Fruit fly (Drosophila melanogaster) whole organism, embryonic: ENCODE data around the gene MsR2.

Experiments
- B-H2 ChIP-seq: fragments of 200-800 bp; sonication (Bioruptor generic); optimal IDR thresholded peaks from 2 replicates; lab custom pipeline; 2018; ENCODE audit warnings: missing biosample characterization, mild to moderate bottlenecking, missing genetic modification characterization
- CG10209 ChIP-seq: fragments of 200-800 bp; sonication (Bioruptor generic); optimal IDR thresholded peaks from 3 replicates; lab custom pipeline; 2017; ENCODE audit warnings: missing biosample characterization, mild to moderate bottlenecking, missing genetic modification characterization, missing genetic modification reagents
- CG10431 ChIP-seq: fragments of 200-800 bp; sonication (Bioruptor generic); optimal IDR thresholded peaks from 3 replicates; lab custom pipeline; 2018; ENCODE audit warnings: missing biosample characterization, mild to moderate bottlenecking, missing genetic modification characterization
- CG10959 ChIP-seq: fragments of 200-800 bp; sonication (Bioruptor generic); IDR thresholded peaks from 2 replicates; pipeline ENCODE4 v1.3.6; 2022; ENCODE audit warnings: missing biosample characterization, missing genetic modification characterization
- CG11085 ChIP-seq: fragments of 200-800 bp; sonication (Bioruptor generic); IDR thresholded peaks from 2 replicates; pipeline ENCODE4 v1.3.6; 2022; ENCODE audit warnings: missing biosample characterization, missing genetic modification characterization
- CG11398 ChIP-seq: fragments of 200-800 bp; sonication (Bioruptor generic); optimal IDR thresholded peaks from 2 replicates; lab custom pipeline; 2016; ENCODE audit warnings: missing biosample characterization, missing genetic modification characterization
- CG11695 ChIP-seq: fragments of 200-800 bp; sonication (Bioruptor generic); IDR thresholded peaks from 3 replicates; pipeline ENCODE4 v1.3.6; 2022; ENCODE audit warnings: missing biosample characterization, missing genetic modification characterization
- CG11723 ChIP-seq: fragments of 200-800 bp; sonication (Bioruptor generic); optimal IDR thresholded peaks from 2 replicates; lab custom pipeline; 2017; ENCODE audit warnings: missing biosample characterization, mild to moderate bottlenecking, missing genetic modification characterization
- CG12236 ChIP-seq: fragments of 200-800 bp; sonication (Bioruptor generic); optimal IDR thresholded peaks from 2 replicates; lab custom pipeline; 2016; ENCODE audit warnings: missing biosample characterization, missing genetic modification characterization
- CG18599 ChIP-seq: fragments of 200-800 bp; sonication (Bioruptor generic); optimal IDR thresholded peaks from 3 replicates; lab custom pipeline; 2017; ENCODE audit warnings: missing biosample characterization, missing genetic modification characterization, mild to moderate bottlenecking, moderate library complexity, missing genetic modification reagents
- CG2120 ChIP-seq: fragments of 200-800 bp; sonication (Bioruptor generic); optimal IDR thresholded peaks from 3 replicates; lab custom pipeline; 2016; ENCODE audit warnings: missing biosample characterization, missing genetic modification characterization
- CG30020 ChIP-seq: fragments of 200-800 bp; optimal IDR thresholded peaks from 2 replicates; lab custom pipeline; 2019; ENCODE audit warnings: missing biosample characterization, mild to moderate bottlenecking, missing genetic modification characterization, moderate library complexity
- CG31388 ChIP-seq: fragments of 200-800 bp; sonication (Bioruptor generic); optimal IDR thresholded peaks from 2 replicates; lab custom pipeline; 2016; ENCODE audit warnings: missing biosample characterization, missing genetic modification characterization
- CG34422 ChIP-seq: fragments of 200-800 bp; sonication (Bioruptor generic); IDR thresholded peaks from 3 replicates; pipeline ENCODE4 v1.3.6; 2022; ENCODE audit warnings: missing biosample characterization, missing genetic modification characterization
- CG3847 ChIP-seq: fragments of 200-800 bp; sonication (Bioruptor generic); IDR thresholded peaks from 2 replicates; pipeline ENCODE4 v1.3.6; 2022; ENCODE audit warnings: missing biosample characterization, missing genetic modification characterization
- CG4360 ChIP-seq: fragments of 200-800 bp; sonication (Bioruptor generic); IDR thresholded peaks from 2 replicates; pipeline ENCODE4 v1.3.6; 2022; ENCODE audit warnings: missing biosample characterization, missing genetic modification characterization
- CG4730 ChIP-seq: fragments of 200-800 bp; sonication (Bioruptor generic); IDR thresholded peaks from 2 replicates; pipeline ENCODE4 v1.3.6; 2022; ENCODE audit warnings: missing biosample characterization, missing genetic modification characterization
- CG5245 ChIP-seq: fragments of 200-800 bp; sonication (Bioruptor generic); optimal IDR thresholded peaks from 3 replicates; lab custom pipeline; 2016; ENCODE audit warnings: missing biosample characterization, missing genetic modification characterization
- CG6791 ChIP-seq: fragments of 200-800 bp; sonication (Bioruptor generic); IDR thresholded peaks from 3 replicates; pipeline ENCODE4 v1.3.6; 2022; ENCODE audit warnings: missing biosample characterization, missing genetic modification characterization; ENCODE audit not compliant: partially characterized antibody
- Camta ChIP-seq: fragments of 200-800 bp; sonication (Bioruptor generic); optimal IDR thresholded peaks from 2 replicates; lab custom pipeline; 2016; ENCODE audit warnings: missing biosample characterization, missing genetic modification characterization
- Dref ChIP-seq: fragments of 200-800 bp; sonication (Bioruptor generic); IDR thresholded peaks from 2 replicates; pipeline ENCODE4 v1.3.6; 2022; ENCODE audit warnings: missing biosample characterization, missing genetic modification characterization
- Fer1 ChIP-seq: fragments of 200-800 bp; sonication (Bioruptor generic); optimal IDR thresholded peaks from 2 replicates; lab custom pipeline; 2017; ENCODE audit warnings: missing biosample characterization, mild to moderate bottlenecking, missing genetic modification characterization
- HLHmδ ChIP-seq: fragments of 200-800 bp; sonication (Bioruptor generic); optimal IDR thresholded peaks from 2 replicates; lab custom pipeline; 2018; ENCODE audit warnings: missing biosample characterization, mild to moderate bottlenecking, missing genetic modification characterization, moderate library complexity
- HmgD ChIP-seq: fragments of 200-800 bp; sonication (Bioruptor generic); optimal IDR thresholded peaks from 3 replicates; lab custom pipeline; 2016; ENCODE audit warnings: missing biosample characterization, missing genetic modification characterization
- Hmr ChIP-seq: fragments of 200-800 bp; sonication (Bioruptor generic); optimal IDR thresholded peaks from 3 replicates; lab custom pipeline; 2017; ENCODE audit warnings: mild to moderate bottlenecking, missing biosample characterization, missing genetic modification reagents, missing genetic modification characterization
- Jarid2 ChIP-seq: fragments of 200-800 bp; sonication (Bioruptor generic); optimal IDR thresholded peaks from 3 replicates; lab custom pipeline; 2017; ENCODE audit warnings: mild to moderate bottlenecking, missing biosample characterization, missing genetic modification reagents, missing genetic modification characterization
- Oli ChIP-seq: fragments of 200-800 bp; sonication (Bioruptor generic); optimal IDR thresholded peaks from 2 replicates; lab custom pipeline; 2018; ENCODE audit warnings: missing biosample characterization, mild to moderate bottlenecking, missing genetic modification characterization, moderate library complexity
- Scr ChIP-seq: fragments of 200-800 bp; sonication (Bioruptor generic); IDR thresholded peaks from 2 replicates; pipeline ENCODE4 v1.3.6; 2022; ENCODE audit warnings: missing biosample characterization, missing genetic modification characterization; ENCODE audit not compliant: partially characterized antibody
- Six4 ChIP-seq: fragments of 200-800 bp; sonication (Bioruptor generic); optimal IDR thresholded peaks from 2 replicates; lab custom pipeline; 2016; ENCODE audit warnings: missing biosample characterization, missing genetic modification characterization
- Sox102F ChIP-seq: fragments of 200-800 bp; sonication (Bioruptor generic); optimal IDR thresholded peaks from 2 replicates; lab custom pipeline; 2018; ENCODE audit warnings: missing biosample characterization, mild to moderate bottlenecking, missing genetic modification characterization, moderate library complexity
- btn ChIP-seq: fragments of 200-800 bp; sonication (Bioruptor generic); optimal IDR thresholded peaks from 2 replicates; lab custom pipeline; 2016; ENCODE audit warnings: missing biosample characterization, missing genetic modification characterization
- cg ChIP-seq: fragments of 200-800 bp; sonication (Bioruptor generic); optimal IDR thresholded peaks from 3 replicates; lab custom pipeline; 2019; ENCODE audit warnings: missing biosample characterization, mild to moderate bottlenecking, missing genetic modification characterization, moderate library complexity
- dmrt11E ChIP-seq: fragments of 200-800 bp; sonication (Bioruptor generic); optimal IDR thresholded peaks from 3 replicates; lab custom pipeline; 2018; ENCODE audit warnings: missing biosample characterization, mild to moderate bottlenecking, missing genetic modification characterization, moderate library complexity
- grau ChIP-seq: fragments of 200-800 bp; optimal IDR thresholded peaks from 3 replicates; lab custom pipeline; 2019; ENCODE audit warnings: missing biosample characterization, mild to moderate bottlenecking, missing genetic modification characterization, moderate library complexity
- maf-S ChIP-seq: fragments of 200-800 bp; sonication (Bioruptor generic); optimal IDR thresholded peaks from 2 replicates; lab custom pipeline; 2016; ENCODE audit warnings: missing biosample characterization, missing genetic modification characterization
- mirr ChIP-seq: fragments of 200-800 bp; sonication (Bioruptor generic); optimal IDR thresholded peaks from 3 replicates; lab custom pipeline; 2018; ENCODE audit warnings: missing biosample characterization, mild to moderate bottlenecking, missing genetic modification characterization
- mld ChIP-seq: fragments of 200-800 bp; sonication (Bioruptor generic); IDR thresholded peaks from 3 replicates; pipeline ENCODE4 v1.3.6; 2022; ENCODE audit warnings: missing biosample characterization, missing genetic modification characterization; ENCODE audit not compliant: partially characterized antibody
- nerfin-1 ChIP-seq: fragments of 200-800 bp; sonication (Bioruptor generic); optimal IDR thresholded peaks from 3 replicates; lab custom pipeline; 2019; ENCODE audit warnings: missing biosample characterization, mild to moderate bottlenecking, missing genetic modification characterization, moderate library complexity
- nerfin-2 ChIP-seq: fragments of 200-800 bp; sonication (Bioruptor generic); IDR thresholded peaks from 2 replicates; pipeline ENCODE4 v1.3.6; 2022; ENCODE audit warnings: missing biosample characterization, missing genetic modification characterization; ENCODE audit not compliant: partially characterized antibody
- nmo ChIP-seq: fragments of 200-800 bp; sonication (Bioruptor generic); optimal IDR thresholded peaks from 2 replicates; lab custom pipeline; 2018; ENCODE audit warnings: missing biosample characterization, mild to moderate bottlenecking, missing genetic modification characterization, moderate library complexity
- peb ChIP-seq: fragments of 200-800 bp; sonication (Bioruptor generic); IDR thresholded peaks from 2 replicates; pipeline ENCODE4 v1.3.6; 2022; ENCODE audit warnings: missing biosample characterization, missing genetic modification characterization
- pnt ChIP-seq: fragments of 200-800 bp; sonication (Bioruptor generic); optimal IDR thresholded peaks from 3 replicates; lab custom pipeline; 2016; ENCODE audit warnings: missing biosample characterization, missing genetic modification characterization
- prd ChIP-seq, 3 experiments: fragments of >200 bp in 2 of 3; fragments of 200-800 bp in 1 of 3; sonication (Bioruptor generic) in 1 of 3; optimal IDR thresholded peaks in 2 of 3; IDR thresholded peaks in 1 of 3; 2 replicates in 2 of 3; 3 replicates in 1 of 3; pipeline versions ENCODE4 v1.3.6 to Lab custom; 2017 to 2022; ENCODE audit warnings: missing biosample characterization in 1 of 3, missing genetic modification characterization in 1 of 3
- repo ChIP-seq: fragments of 200-800 bp; sonication (Bioruptor generic); optimal IDR thresholded peaks from 2 replicates; lab custom pipeline; 2016; ENCODE audit warnings: missing biosample characterization, missing genetic modification characterization
- tll ChIP-seq, 2 experiments: fragments of 200-800 bp in 1 of 2; fragments of >200 bp in 1 of 2; sonication (Bioruptor generic) in 1 of 2; optimal IDR thresholded peaks; 2 replicates each; lab custom pipeline; 2017 to 2019; ENCODE audit warnings: missing biosample characterization in 2 of 2, missing genetic modification characterization in 2 of 2, mild to moderate bottlenecking in 1 of 2, moderate library complexity in 1 of 2
- ttk ChIP-seq: fragments of 200-800 bp; sonication (Bioruptor generic); IDR thresholded peaks from 2 replicates; pipeline ENCODE4 v2.1.2; 2022; ENCODE audit warnings: missing biosample characterization, missing genetic modification characterization
- unpg ChIP-seq: fragments of 200-800 bp; sonication (Bioruptor generic); optimal IDR thresholded peaks from 3 replicates; lab custom pipeline; 2018; ENCODE audit warnings: missing biosample characterization, mild to moderate bottlenecking, missing genetic modification characterization, moderate library complexity
- usp ChIP-seq: fragments of >200 bp; optimal IDR thresholded peaks from 2 replicates; lab custom pipeline; 2017; ENCODE audit warnings: missing biosample characterization, missing genetic modification characterization
- wek ChIP-seq: fragments of 200-800 bp; sonication (Bioruptor generic); optimal IDR thresholded peaks from 3 replicates; lab custom pipeline; 2018; ENCODE audit warnings: missing biosample characterization, mild to moderate bottlenecking, missing genetic modification characterization, moderate library complexity

The MsR2 gene

dm6 chr3L:2257412-2257862 lies 25.2 kb upstream of the MsR2 start, which contains the start of the genes CG1275 and Elp5 (continued):
- peak; percentile 98 for TF ChIP-seq Hmr (GFP tag; lab: Kevin White, UChicago)
- peak; percentile 96 for TF ChIP-seq dmrt11E (tag; lab: Kevin White, UChicago)
- TF ChIP-seq CG11695, result peak; percentile 99
- TF ChIP-seq unpg (GFP tag; lab: Kevin White, UChicago), result peak; percentile 99
- TF ChIP-seq Scr (GFP tag; lab: Robert Waterston, UW), result 0 out of 2 replicates have a peak, but pooled peaks have one; percentile 19
- peak; percentile 86 for TF ChIP-seq HmgD (GFP tag; lab: Kevin White, UChicago)
- peak; percentile 99 for TF ChIP-seq Sox102F
- TF ChIP-seq nerfin-1 (tag; lab: Kevin White, UChicago), result peak; percentile 97
- TF ChIP-seq Camta (GFP tag; lab: Kevin White, UChicago), result peak; percentile 95
- TF ChIP-seq CG10209 (GFP tag; lab: Kevin White, UChicago), result peak; percentile 98
- TF ChIP-seq CG11085 (GFP tag; lab: Robert Waterston, UW), result peak; percentile 99
- TF ChIP-seq CG10431 (GFP tag; lab: Kevin White, UChicago), result peak; percentile 95
- peak; percentile 90 for TF ChIP-seq CG4360 (GFP tag; lab: Robert Waterston, UW)
- peak in 1 of 2 experiments; percentile 31 for TF ChIP-seq tll (GFP tag; optimal IDR thresholded peaks at IDR 0.05; lab: Kevin White, UChicago)
- TF ChIP-seq CG2120 (GFP tag; lab: Kevin White, UChicago), result peak; percentile 99
- TF ChIP-seq CG11723, result peak; percentile 96
- TF ChIP-seq CG30020 (tag; lab: Kevin White, UChicago), result peak; percentile 85
- TF ChIP-seq prd (optimal IDR thresholded peaks at IDR 0.05; lab: Kevin White, UChicago), result no peak
- TF ChIP-seq prd (GFP tag; IDR thresholded peaks at IDR 0.05; lab: Robert Waterston, UW), result peak; percentile 100
- TF ChIP-seq btn (GFP tag; lab: Kevin White, UChicago), result peak; percentile 89
- TF ChIP-seq wek, result peak; percentile 94
- TF ChIP-seq grau (tag; lab: Kevin White, UChicago), result peak; percentile 97
- TF ChIP-seq CG18599 (GFP tag; lab: Kevin White, UChicago), result peak; percentile 97
- peak; percentile 97 for TF ChIP-seq pnt
- peak; percentile 94 for TF ChIP-seq CG5245 (GFP tag; lab: Kevin White, UChicago)
- TF ChIP-seq nmo, result peak; percentile 98
- peak; percentile 99 for TF ChIP-seq CG4730
- peak; percentile 99 for TF ChIP-seq ttk (GFP tag; lab: Robert Waterston, UW)
- TF ChIP-seq CG12236 (GFP tag; lab: Kevin White, UChicago), result peak; percentile 90
- TF ChIP-seq peb (GFP tag; lab: Robert Waterston, UW), result peak; percentile 99
- TF ChIP-seq cg, result no peak
- peak; percentile 94 for TF ChIP-seq Fer1 (GFP tag; lab: Kevin White, UChicago)
- TF ChIP-seq CG10959 (GFP tag; lab: Robert Waterston, UW), result peak; percentile 99
- TF ChIP-seq maf-S, result peak; percentile 97
- peak; percentile 91 for TF ChIP-seq repo (GFP tag; lab: Kevin White, UChicago)
- TF ChIP-seq Oli (tag; lab: Kevin White, UChicago), result peak; percentile 98
- TF ChIP-seq B-H2 (GFP tag; lab: Kevin White, UChicago), result peak; percentile 98
- TF ChIP-seq HLHmδ (GFP tag; lab: Kevin White, UChicago), result no peak
- TF ChIP-seq CG34422 (GFP tag; lab: Robert Waterston, UW), result peak; percentile 100
- TF ChIP-seq CG31388, result peak; percentile 88
- peak; percentile 84 for TF ChIP-seq Jarid2 (GFP tag; lab: Kevin White, UChicago)
- TF ChIP-seq mld (GFP tag; lab: Robert Waterston, UW), result no peak
- peak; percentile 98 for TF ChIP-seq mirr (GFP tag; lab: Kevin White, UChicago)
- TF ChIP-seq nerfin-2 (GFP tag; lab: Robert Waterston, UW), result 0 out of 2 replicates have a peak, but pooled peaks have one; percentile 26
- peak; percentile 95 for TF ChIP-seq Six4 (GFP tag; lab: Kevin White, UChicago)
- peak; percentile 92 for TF ChIP-seq CG11398 (GFP tag; lab: Kevin White, UChicago)
- peak; percentile 100 for TF ChIP-seq CG3847 (GFP tag; lab: Robert Waterston, UW)
- no peak for TF ChIP-seq usp (GFP tag; lab: Kevin White, UChicago)
- TF ChIP-seq CG6791, result no peak
- TF ChIP-seq Dref (GFP tag; lab: Robert Waterston, UW), result peak; percentile 58
